Worm (Caenorhabditis elegans) whole organism, L3 larva: ENCODE data around the gene tag-321.
A peak's percentile ranks its signal among the peaks of the same experiment; 100 is the strongest.

Experiments
- R02D3.7 ChIP-seq: fragments of 150-350 bp; optimal IDR thresholded peaks from 2 replicates; lab custom pipeline; 2014; ENCODE audit warnings: missing biosample characterization, missing genetic modification characterization
- ZK546.5 ChIP-seq: sonication (generic microtip); optimal IDR thresholded peaks from 2 replicates; lab custom pipeline; 2017; ENCODE audit warnings: missing biosample characterization, missing genetic modification characterization
- aly-2 ChIP-seq: fragments of 150-350 bp; optimal IDR thresholded peaks from 2 replicates; lab custom pipeline; 2014; ENCODE audit warnings: missing biosample characterization, missing genetic modification characterization
- ama-1 ChIP-seq: fragments of 150-350 bp; optimal IDR thresholded peaks from 2 replicates; lab custom pipeline; 2018
- ceh-16 ChIP-seq: sonication (generic microtip); optimal IDR thresholded peaks from 2 replicates; lab custom pipeline; 2017; ENCODE audit warnings: missing biosample characterization, missing genetic modification characterization
- ceh-28 ChIP-seq: fragments of 150-350 bp; optimal IDR thresholded peaks from 2 replicates; lab custom pipeline; 2014; ENCODE audit warnings: missing biosample characterization, missing genetic modification reagents, missing genetic modification characterization
- ceh-82 ChIP-seq: fragments of 150-350 bp; optimal IDR thresholded peaks from 2 replicates; lab custom pipeline; 2014; ENCODE audit warnings: missing biosample characterization, missing genetic modification characterization
- daf-12 ChIP-seq: fragments of 150-350 bp; optimal IDR thresholded peaks from 2 replicates; lab custom pipeline; 2014; ENCODE audit warnings: missing biosample characterization, missing genetic modification reagents, missing genetic modification characterization
- egl-5 ChIP-seq: fragments of 150-350 bp; optimal IDR thresholded peaks from 2 replicates; lab custom pipeline; 2017; ENCODE audit warnings: missing biosample characterization, missing genetic modification reagents, missing genetic modification characterization, inconsistent platforms
- elt-2 ChIP-seq: sonication (generic microtip); optimal IDR thresholded peaks from 2 replicates; lab custom pipeline; 2016; ENCODE audit warnings: missing genetic modification reagents, mild to moderate bottlenecking, missing genetic modification characterization, missing compliant biosample characterization
- elt-3 ChIP-seq, 3 experiments: fragments of 150-350 bp in 1 of 3; sonication (generic microtip) in 2 of 3; optimal IDR thresholded peaks; 2 replicates in 2 of 3; 4 replicates in 1 of 3; lab custom pipeline; 2014 to 2017; ENCODE audit warnings: missing biosample characterization in 3 of 3, missing genetic modification characterization in 3 of 3
- fkh-10 ChIP-seq: sonication (generic microtip); optimal IDR thresholded peaks from 2 replicates; lab custom pipeline; 2017; ENCODE audit warnings: missing biosample characterization, missing genetic modification reagents, missing genetic modification characterization
- fkh-2 ChIP-seq: fragments of 150-350 bp; optimal IDR thresholded peaks from 2 replicates; lab custom pipeline; 2014; ENCODE audit warnings: missing biosample characterization, missing genetic modification reagents, missing genetic modification characterization
- hmg-11 ChIP-seq: sonication (generic microtip); optimal IDR thresholded peaks from 2 replicates; lab custom pipeline; 2016; ENCODE audit warnings: missing genetic modification characterization, missing compliant biosample characterization
- jun-1 ChIP-seq: fragments of 150-350 bp; optimal IDR thresholded peaks from 2 replicates; lab custom pipeline; 2014; ENCODE audit warnings: missing biosample characterization, missing genetic modification reagents, missing genetic modification characterization
- lin-15B ChIP-seq: fragments of 150-350 bp; optimal IDR thresholded peaks from 2 replicates; lab custom pipeline; 2014; ENCODE audit warnings: missing biosample characterization, missing genetic modification characterization
- lin-39 ChIP-seq: fragments of 150-350 bp; optimal IDR thresholded peaks from 2 replicates; lab custom pipeline; 2018; ENCODE audit warnings: missing biosample characterization, missing genetic modification reagents, missing genetic modification characterization
- lsy-12 ChIP-seq: sonication (generic microtip); optimal IDR thresholded peaks from 2 replicates; lab custom pipeline; 2016; ENCODE audit warnings: mild to moderate bottlenecking, missing genetic modification characterization, missing compliant biosample characterization
- mdl-1 ChIP-seq: fragments of 150-350 bp; optimal IDR thresholded peaks from 2 replicates; lab custom pipeline; 2014; ENCODE audit warnings: missing biosample characterization, missing genetic modification characterization
- mml-1 ChIP-seq: fragments of 150-350 bp; sonication (generic microtip); optimal IDR thresholded peaks from 3 replicates; lab custom pipeline; 2014; ENCODE audit warnings: missing biosample characterization, missing genetic modification characterization
- nfya-1 ChIP-seq: sonication (generic microtip); optimal IDR thresholded peaks from 2 replicates; lab custom pipeline; 2017; ENCODE audit warnings: missing genetic modification characterization, mild to moderate bottlenecking, missing compliant biosample characterization, antibody characterized with exemption, moderate library complexity; ENCODE audit not compliant: insufficient read depth
- nhr-11 ChIP-seq: fragments of 150-350 bp; optimal IDR thresholded peaks from 2 replicates; lab custom pipeline; 2014; ENCODE audit warnings: missing biosample characterization, missing genetic modification characterization
- nhr-23 ChIP-seq: fragments of 150-350 bp; optimal IDR thresholded peaks from 2 replicates; lab custom pipeline; 2014; ENCODE audit warnings: missing biosample characterization, missing genetic modification reagents, missing genetic modification characterization
- nhr-237 ChIP-seq: fragments of 150-350 bp; optimal IDR thresholded peaks from 2 replicates; lab custom pipeline; 2014; ENCODE audit warnings: missing biosample characterization, missing genetic modification characterization
- nhr-25 ChIP-seq: sonication (generic microtip); optimal IDR thresholded peaks from 2 replicates; lab custom pipeline; 2017; ENCODE audit warnings: missing biosample characterization, missing genetic modification characterization
- nhr-28 ChIP-seq: fragments of 150-350 bp; optimal IDR thresholded peaks from 2 replicates; lab custom pipeline; 2014; ENCODE audit warnings: missing biosample characterization, missing genetic modification characterization
- nhr-43 ChIP-seq: sonication (generic microtip); optimal IDR thresholded peaks from 2 replicates; lab custom pipeline; 2016; ENCODE audit warnings: mild to moderate bottlenecking, missing genetic modification characterization, missing compliant biosample characterization; ENCODE audit not compliant: poor library complexity, severe bottlenecking
- nhr-67 ChIP-seq: fragments of 150-350 bp; optimal IDR thresholded peaks from 2 replicates; lab custom pipeline; 2014; ENCODE audit warnings: missing biosample characterization, missing genetic modification characterization
- nhr-76 ChIP-seq: fragments of 150-350 bp; sonication (generic microtip); optimal IDR thresholded peaks from 5 replicates; lab custom pipeline; 2014; ENCODE audit warnings: missing biosample characterization, missing genetic modification characterization
- nhr-77 ChIP-seq: fragments of 150-350 bp; optimal IDR thresholded peaks from 2 replicates; lab custom pipeline; 2014; ENCODE audit warnings: missing biosample characterization, missing genetic modification characterization
- pha-4 ChIP-seq: fragments of 150-350 bp; optimal IDR thresholded peaks from 2 replicates; lab custom pipeline; 2014; ENCODE audit warnings: missing biosample characterization, missing genetic modification reagents, missing genetic modification characterization
- pqm-1 ChIP-seq: fragments of 150-350 bp; optimal IDR thresholded peaks from 2 replicates; lab custom pipeline; 2017; ENCODE audit warnings: missing biosample characterization, missing genetic modification characterization, inconsistent platforms
- skn-1 ChIP-seq: fragments of 150-350 bp; optimal IDR thresholded peaks from 2 replicates; lab custom pipeline; 2014; ENCODE audit warnings: missing biosample characterization, missing genetic modification characterization
- snpc-4 ChIP-seq: fragments of 150-350 bp; optimal IDR thresholded peaks from 2 replicates; lab custom pipeline; 2014; ENCODE audit warnings: missing biosample characterization, missing genetic modification characterization
- tbx-2 ChIP-seq: sonication (generic microtip); optimal IDR thresholded peaks from 2 replicates; lab custom pipeline; 2016; ENCODE audit warnings: mild to moderate bottlenecking, missing genetic modification characterization, missing compliant biosample characterization
- unc-39 ChIP-seq: sonication (generic microtip); optimal IDR thresholded peaks from 4 replicates; lab custom pipeline; 2017; ENCODE audit warnings: missing biosample characterization, missing genetic modification characterization
- unc-62 ChIP-seq: fragments of 150-350 bp; sonication (generic microtip); optimal IDR thresholded peaks from 4 replicates; lab custom pipeline; 2014; ENCODE audit warnings: missing biosample characterization, missing genetic modification reagents, missing genetic modification characterization
- zag-1 ChIP-seq: fragments of 150-350 bp; optimal IDR thresholded peaks from 2 replicates; lab custom pipeline; 2014; ENCODE audit warnings: missing biosample characterization, missing genetic modification characterization
- ztf-11 ChIP-seq: fragments of 150-350 bp; optimal IDR thresholded peaks from 2 replicates; lab custom pipeline; 2014; ENCODE audit warnings: missing biosample characterization, missing genetic modification characterization
- ztf-4 ChIP-seq: fragments of 150-350 bp; optimal IDR thresholded peaks from 2 replicates; lab custom pipeline; 2014; ENCODE audit warnings: missing biosample characterization, missing genetic modification characterization

The tag-321 gene

DNA sequence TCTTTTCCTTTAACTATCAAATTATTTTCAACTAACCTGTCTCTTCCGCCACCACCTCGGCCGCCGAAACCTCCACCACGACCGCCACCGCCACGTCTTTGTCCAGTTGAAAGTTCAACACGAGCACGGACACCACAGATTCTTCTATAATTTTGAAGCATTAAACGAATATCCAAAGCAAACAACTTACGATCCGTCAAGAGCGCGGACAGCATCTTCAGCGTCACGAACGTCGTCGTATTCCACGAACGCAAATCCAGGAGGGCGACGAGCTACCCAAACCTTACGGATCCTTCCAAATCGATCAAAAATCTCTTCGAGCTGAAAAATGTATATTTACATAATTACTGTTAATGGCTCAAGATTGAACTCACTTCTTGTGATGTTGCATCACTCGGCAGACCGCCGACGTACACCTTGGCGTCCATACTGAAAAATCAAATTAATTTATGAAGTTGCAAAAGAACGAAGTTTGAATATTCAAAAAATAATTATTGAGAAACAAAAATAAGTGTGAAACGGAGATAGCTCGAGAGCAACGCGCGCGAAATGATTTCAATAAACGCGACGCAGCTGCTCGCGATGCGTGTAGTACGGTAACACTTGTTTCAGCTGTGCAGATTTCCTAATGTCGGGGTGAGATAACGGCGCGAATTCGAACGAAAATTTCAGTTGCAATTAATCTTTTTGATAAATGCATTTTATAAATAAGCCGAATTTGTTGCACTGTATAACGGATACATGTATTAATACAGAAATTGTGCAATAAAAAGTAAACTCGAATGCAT lies 7.3 kb upstream of the tag-321 start, which contains the start of gene rsp-6 (continued):
- TF ChIP-seq ceh-28 (tag; lab: Kevin White, UChicago), result peak; percentile 40
- TF ChIP-seq ceh-16, result no peak
- peak; percentile 82 for TF ChIP-seq snpc-4
- TF ChIP-seq nhr-77 (tag; lab: Kevin White, UChicago), result peak; percentile 4
- TF ChIP-seq fkh-2 (tag; lab: Kevin White, UChicago), result no peak
- peak; percentile 75 for TF ChIP-seq ama-1 (lab: Kevin White, UChicago)
- TF ChIP-seq lin-39 (tag; lab: Kevin White, UChicago), result peak; percentile 98

DNA sequence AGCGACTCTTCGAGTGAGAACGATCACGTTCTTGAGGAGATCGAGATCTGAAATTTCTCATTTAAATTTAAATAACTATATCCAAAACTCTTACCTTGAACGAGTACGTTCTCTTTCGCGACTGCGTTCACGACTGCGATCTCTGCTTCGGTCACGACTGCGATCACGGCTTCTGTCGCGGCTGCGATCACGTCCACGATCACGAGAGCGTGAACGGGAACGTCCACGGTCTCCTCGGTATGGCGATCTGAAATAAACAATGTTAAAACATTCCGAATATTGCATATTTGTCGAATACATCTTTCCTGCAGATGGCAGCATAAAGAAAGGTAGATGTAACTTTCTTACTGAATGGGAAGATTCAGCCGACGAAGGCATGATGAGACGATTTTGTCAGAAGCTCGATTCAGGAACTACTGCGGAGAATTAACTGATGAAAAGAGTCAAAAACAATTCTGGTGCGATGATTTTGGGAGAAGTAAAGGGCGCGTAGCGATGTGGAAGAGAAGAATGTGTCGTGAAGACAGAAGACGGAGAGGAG lies 6.6 kb upstream of the tag-321 start:
- TF ChIP-seq mdl-1 (no peak), pha-4 (tag; lab: Kevin White, UChicago) (no peak), nhr-67 (tag; lab: Kevin White, UChicago) (no peak), aly-2 (no peak), hmg-11 (tag; lab: Kevin White, UChicago) (no peak), nhr-77 (tag; lab: Kevin White, UChicago) (no peak), fkh-2 (tag; lab: Kevin White, UChicago) (no peak)

- no peak for TF ChIP-seq snpc-4
- no peak for TF ChIP-seq R02D3.7
- TF ChIP-seq nhr-77 (tag; lab: Kevin White, UChicago), result no peak
- TF ChIP-seq ceh-82 (tag; lab: Kevin White, UChicago), result no peak
- peak; percentile 16 for TF ChIP-seq nhr-43 (tag; lab: Kevin White, UChicago)
- no peak for TF ChIP-seq fkh-2 (tag; lab: Kevin White, UChicago)
- peak; percentile 43 for TF ChIP-seq nhr-25
- no peak for TF ChIP-seq zag-1
- TF ChIP-seq lin-15B, result peak; percentile 41
- TF ChIP-seq nhr-237 (tag; lab: Kevin White, UChicago), result no peak
- TF ChIP-seq ama-1 (lab: Kevin White, UChicago), result peak; percentile 95
- TF ChIP-seq hmg-11 (tag; lab: Kevin White, UChicago), result peak; percentile 32
- TF ChIP-seq lin-39 (tag; lab: Kevin White, UChicago), result peak; percentile 70
- peak; percentile 64 for TF ChIP-seq ztf-4 (tag; lab: Kevin White, UChicago)
- peak; percentile 46 for TF ChIP-seq lsy-12 (tag; lab: Kevin White, UChicago)
- TF ChIP-seq unc-39 (tag; lab: Kevin White, UChicago), result no peak
- TF ChIP-seq pqm-1 (tag; lab: Kevin White, UChicago), result peak; percentile 17
- TF ChIP-seq pha-4 (tag; lab: Kevin White, UChicago), result peak; percentile 74
- no peak for TF ChIP-seq ceh-28 (tag; lab: Kevin White, UChicago)
- peak; percentile 32 for TF ChIP-seq egl-5 (tag; lab: Kevin White, UChicago)
- TF ChIP-seq jun-1, result peak; percentile 8
- no peak for TF ChIP-seq ceh-16
- TF ChIP-seq elt-2 (tag; lab: Kevin White, UChicago), result peak; percentile 48
- TF ChIP-seq nfya-1 (tag; lab: Kevin White, UChicago), result peak; percentile 66
- TF ChIP-seq, all 47 proteins: peak for 14
These were observed 5.9 kb upstream of the tag-321 start, which contains the start of gene imp-3 for ce11 chrIV:7789521-7789949. Gene imp-3 (minus strand): TSS chrIV:7789613.

- TF ChIP-seq mdl-1, result no peak
- TF ChIP-seq R02D3.7, result peak; percentile 55
- TF ChIP-seq elt-2 (tag; lab: Kevin White, UChicago), result peak; percentile 22
- TF ChIP-seq unc-39 (tag; lab: Kevin White, UChicago), result no peak
- no peak for TF ChIP-seq ztf-11 (tag; lab: Kevin White, UChicago)
- TF ChIP-seq nhr-11 (tag; lab: Kevin White, UChicago), result no peak
- peak; percentile 40 for TF ChIP-seq skn-1 (tag; lab: Kevin White, UChicago)
- no peak for TF ChIP-seq daf-12 (tag; lab: Kevin White, UChicago)
- peak; percentile 35 for TF ChIP-seq nhr-43 (tag; lab: Kevin White, UChicago)
- peak; percentile 22 for TF ChIP-seq egl-5 (tag; lab: Kevin White, UChicago)
- no peak for TF ChIP-seq ZK546.5 (tag; lab: Kevin White, UChicago)
- TF ChIP-seq pqm-1 (tag; lab: Kevin White, UChicago), result peak; percentile 47
- TF ChIP-seq nhr-237 (tag; lab: Kevin White, UChicago), result no peak
- peak; percentile 17 for TF ChIP-seq lsy-12 (tag; lab: Kevin White, UChicago)
- TF ChIP-seq ceh-28 (tag; lab: Kevin White, UChicago), result peak; percentile 3
- no peak for TF ChIP-seq nhr-76 (tag; lab: Kevin White, UChicago)
- TF ChIP-seq hmg-11 (tag; lab: Kevin White, UChicago), result peak; percentile 47
- TF ChIP-seq elt-3 (tag; optimal IDR thresholded peaks at IDR 0.05; lab: Kevin White, UChicago), result no peak
- no peak for TF ChIP-seq nhr-28 (tag; lab: Kevin White, UChicago)
- peak; percentile 84 for TF ChIP-seq lin-15B
- TF ChIP-seq ceh-82 (tag; lab: Kevin White, UChicago), result no peak
- no peak for TF ChIP-seq mml-1 (tag; lab: Kevin White, UChicago)
- TF ChIP-seq nfya-1 (tag; lab: Kevin White, UChicago), result peak; percentile 67
- no peak for TF ChIP-seq unc-62 (GFP tag; lab: Kevin White, UChicago)
- no peak for TF ChIP-seq tbx-2 (tag; lab: Kevin White, UChicago)
- TF ChIP-seq nhr-23, result peak; percentile 75
- TF ChIP-seq zag-1, result no peak
- no peak for TF ChIP-seq ama-1 (lab: Kevin White, UChicago)
- peak; percentile 1 for TF ChIP-seq jun-1
- TF ChIP-seq nhr-25, result peak; percentile 9
- no peak for TF ChIP-seq fkh-10 (GFP tag; lab: Kevin White, UChicago)
- no peak for TF ChIP-seq aly-2
These were observed 1.9 kb upstream of the tag-321 start, which contains the start of gene tag-322 for ce11 chrIV:7785506-7786065. Gene tag-322 (minus strand): TSS chrIV:7785556.
